Fruit fly (Drosophila melanogaster) S2 (cell line): Measurements from ENCODE around the gene CG15865.

Source experiments
- CG8478 ChIP-seq: fragments of >200 bp; optimal IDR thresholded peaks from 2 replicates; lab custom pipeline; 2018
- CTCF ChIP-seq, 2 experiments: fragments of >200 bp; optimal IDR thresholded peaks; 2 replicates each; lab custom pipeline; 2018

dm6 chrX:16647737-16648434 lies 16.4 kb downstream of the CG15865 start:
- no peak for TF ChIP-seq CTCF (optimal IDR thresholded peaks at IDR 0.05; lab: Kevin White, UChicago)
- no peak for TF ChIP-seq CG8478 (lab: Kevin White, UChicago)
